Worm (Caenorhabditis elegans) whole organism, L4 larva: ENCODE measurements around the gene F48G7.9.

Experiments used
- F26F4.8 ChIP-seq: fragments of 200-800 bp; sonication (Bioruptor generic); conservative IDR thresholded peaks from 2 replicates; pipeline ENCODE4 v1.3.6; 2022; ENCODE audit warnings: missing genetic modification characterization, missing compliant biosample characterization
- T20F7.1 ChIP-seq: fragments of 200-800 bp; sonication (Bioruptor generic); optimal IDR thresholded peaks from 2 replicates; lab custom pipeline; 2018; ENCODE audit warnings: mild to moderate bottlenecking, missing genetic modification characterization, missing compliant biosample characterization
- Y48G9A.11 ChIP-seq: fragments of 200-800 bp; sonication (Bioruptor generic); IDR thresholded peaks from 2 replicates; pipeline ENCODE4 v1.3.6; 2022; ENCODE audit warnings: missing genetic modification reagents, missing genetic modification characterization, missing compliant biosample characterization
- ceh-28 ChIP-seq: fragments of 150-350 bp; optimal IDR thresholded peaks from 2 replicates; lab custom pipeline; 2014; ENCODE audit warnings: missing biosample characterization, missing genetic modification reagents, missing genetic modification characterization
- ceh-44 ChIP-seq: fragments of 200-800 bp; sonication (Bioruptor generic); IDR thresholded peaks from 2 replicates; pipeline ENCODE4 v1.3.6; 2022; ENCODE audit warnings: missing genetic modification reagents, missing genetic modification characterization, missing compliant biosample characterization
- ces-1 ChIP-seq: fragments of 150-350 bp; sonication (generic microtip); optimal IDR thresholded peaks from 4 replicates; lab custom pipeline; 2014; ENCODE audit warnings: missing biosample characterization, missing genetic modification reagents, missing genetic modification characterization
- cey-2 ChIP-seq: sonication (generic microtip); optimal IDR thresholded peaks from 3 replicates; lab custom pipeline; 2017; ENCODE audit warnings: missing genetic modification characterization, mild to moderate bottlenecking, missing compliant biosample characterization, antibody characterized with exemption, borderline replicate concordance; ENCODE audit not compliant: insufficient read depth
- daf-19 ChIP-seq: fragments of 200-800 bp; sonication (Bioruptor generic); conservative IDR thresholded peaks from 2 replicates; pipeline ENCODE4 v1.3.6; 2022; ENCODE audit warnings: missing genetic modification characterization, missing compliant biosample characterization
- dmd-8 ChIP-seq: fragments of 200-800 bp; sonication (Bioruptor generic); IDR thresholded peaks from 2 replicates; pipeline ENCODE4 v1.3.6; 2022; ENCODE audit warnings: missing genetic modification characterization, missing compliant biosample characterization
- duxl-1 ChIP-seq: sonication (generic microtip); optimal IDR thresholded peaks from 2 replicates; lab custom pipeline; 2016; ENCODE audit warnings: mild to moderate bottlenecking, missing genetic modification characterization, moderate library complexity, missing compliant biosample characterization; ENCODE audit not compliant: poor library complexity
- dve-1 ChIP-seq: sonication (generic microtip); optimal IDR thresholded peaks from 2 replicates; lab custom pipeline; 2017; ENCODE audit warnings: antibody characterized with exemption, mild to moderate bottlenecking, missing genetic modification characterization, missing compliant biosample characterization; ENCODE audit not compliant: insufficient read depth
- egl-43 ChIP-seq: fragments of 200-800 bp; sonication (Bioruptor generic); IDR thresholded peaks from 2 replicates; pipeline ENCODE4 v1.3.6; 2022; ENCODE audit warnings: missing genetic modification reagents, missing genetic modification characterization, missing compliant biosample characterization
- fkh-10 ChIP-seq: fragments of 150-350 bp; optimal IDR thresholded peaks from 2 replicates; lab custom pipeline; 2014; ENCODE audit warnings: missing biosample characterization, missing genetic modification reagents, missing genetic modification characterization
- fos-1 ChIP-seq: fragments of 150-350 bp; optimal IDR thresholded peaks from 2 replicates; lab custom pipeline; 2014; ENCODE audit warnings: missing biosample characterization, missing genetic modification characterization
- hif-1 ChIP-seq, 2 experiments: sonication (generic microtip); optimal IDR thresholded peaks; 2 replicates each; lab custom pipeline; 2016 to 2017; ENCODE audit warnings: missing compliant biosample characterization in 2 of 2, missing genetic modification characterization in 2 of 2, missing genetic modification reagents in 2 of 2, missing genotype in 2 of 2, mild to moderate bottlenecking in 1 of 2
- hlh-11 ChIP-seq: fragments of 200-800 bp; sonication (Bioruptor generic); optimal IDR thresholded peaks from 2 replicates; lab custom pipeline; 2018; ENCODE audit warnings: mild to moderate bottlenecking, missing genetic modification characterization, missing compliant biosample characterization
- hlh-30 ChIP-seq: sonication (generic microtip); optimal IDR thresholded peaks from 2 replicates; lab custom pipeline; 2017; ENCODE audit warnings: antibody characterized with exemption, mild to moderate bottlenecking, missing genetic modification characterization, missing compliant biosample characterization; ENCODE audit not compliant: insufficient read depth
- hmg-1.1 ChIP-seq: fragments of 200-800 bp; sonication (Bioruptor generic); IDR thresholded peaks from 2 replicates; pipeline ENCODE4 v1.3.6; 2022; ENCODE audit warnings: missing genetic modification reagents, missing genetic modification characterization, missing compliant biosample characterization
- lim-7 ChIP-seq: fragments of 200-800 bp; sonication (Bioruptor generic); IDR thresholded peaks from 2 replicates; pipeline ENCODE4 v1.3.6; 2022; ENCODE audit warnings: missing genetic modification characterization, missing compliant biosample characterization
- lin-1 ChIP-seq: fragments of 200-800 bp; sonication (Bioruptor generic); IDR thresholded peaks from 2 replicates; pipeline ENCODE4 v1.3.6; 2022; ENCODE audit warnings: missing genetic modification reagents, missing genetic modification characterization, missing compliant biosample characterization
- lin-13 ChIP-seq: fragments of 150-350 bp; optimal IDR thresholded peaks from 2 replicates; lab custom pipeline; 2014; ENCODE audit warnings: missing biosample characterization, missing genetic modification reagents, missing genetic modification characterization
- lin-15B ChIP-seq: fragments of 150-350 bp; sonication (generic microtip); optimal IDR thresholded peaks from 3 replicates; lab custom pipeline; 2014; ENCODE audit warnings: missing biosample characterization, missing genetic modification characterization
- lin-38 ChIP-seq: fragments of 200-800 bp; sonication (Bioruptor generic); IDR thresholded peaks from 2 replicates; pipeline ENCODE4 v1.3.6; 2022; ENCODE audit warnings: missing genetic modification reagents, missing genetic modification characterization, missing compliant biosample characterization
- lin-39 ChIP-seq: fragments of 150-350 bp; optimal IDR thresholded peaks from 2 replicates; lab custom pipeline; 2014; ENCODE audit warnings: missing biosample characterization, missing genetic modification reagents, missing genetic modification characterization
- madf-5 ChIP-seq, 2 experiments: fragments of 200-800 bp; sonication (Bioruptor generic); IDR thresholded peaks; 2 replicates each; pipeline ENCODE4 v1.3.6; 2022; ENCODE audit warnings: missing compliant biosample characterization in 2 of 2, missing genetic modification characterization in 2 of 2
- mes-2 ChIP-seq: sonication (generic microtip); optimal IDR thresholded peaks from 2 replicates; lab custom pipeline; 2016; ENCODE audit warnings: missing genotype, mild to moderate bottlenecking, missing genetic modification characterization, missing compliant biosample characterization; ENCODE audit not compliant: poor library complexity, severe bottlenecking
- nhr-10 ChIP-seq: fragments of 150-350 bp; optimal IDR thresholded peaks from 2 replicates; lab custom pipeline; 2014; ENCODE audit warnings: missing biosample characterization, missing genetic modification characterization
- nhr-102 ChIP-seq: sonication (generic microtip); optimal IDR thresholded peaks from 2 replicates; lab custom pipeline; 2016; ENCODE audit warnings: mild to moderate bottlenecking, missing genetic modification characterization, moderate library complexity, missing compliant biosample characterization
- nhr-237 ChIP-seq: sonication (generic microtip); optimal IDR thresholded peaks from 2 replicates; lab custom pipeline; 2017; ENCODE audit warnings: missing biosample characterization, missing genetic modification characterization
- nhr-28 ChIP-seq: fragments of 150-350 bp; optimal IDR thresholded peaks from 2 replicates; lab custom pipeline; 2014; ENCODE audit warnings: missing biosample characterization, missing genetic modification characterization
- nhr-6 ChIP-seq: fragments of 150-350 bp; optimal IDR thresholded peaks from 2 replicates; lab custom pipeline; 2014; ENCODE audit warnings: missing biosample characterization, missing genetic modification characterization
- nhr-77 ChIP-seq: fragments of 150-350 bp; optimal IDR thresholded peaks from 2 replicates; lab custom pipeline; 2014; ENCODE audit warnings: missing biosample characterization, missing genetic modification characterization
- php-3 ChIP-seq: fragments of 200-800 bp; sonication (Bioruptor generic); IDR thresholded peaks from 2 replicates; pipeline ENCODE4 v1.3.6; 2022; ENCODE audit warnings: missing genetic modification reagents, missing genetic modification characterization, missing compliant biosample characterization
- pqm-1 ChIP-seq: sonication (generic microtip); optimal IDR thresholded peaks from 2 replicates; lab custom pipeline; 2017; ENCODE audit warnings: missing biosample characterization, missing genetic modification characterization
- sdz-12 ChIP-seq: fragments of 200-800 bp; sonication (Bioruptor generic); optimal IDR thresholded peaks from 2 replicates; lab custom pipeline; 2018; ENCODE audit warnings: mild to moderate bottlenecking, missing genetic modification characterization, missing compliant biosample characterization
- snpc-4 ChIP-seq: fragments of 150-350 bp; optimal IDR thresholded peaks from 2 replicates; lab custom pipeline; 2014; ENCODE audit warnings: missing biosample characterization, missing genetic modification characterization
- spr-1 ChIP-seq: sonication (generic microtip); optimal IDR thresholded peaks from 2 replicates; lab custom pipeline; 2016; ENCODE audit warnings: mild to moderate bottlenecking, missing genetic modification characterization, missing compliant biosample characterization
- unc-130 ChIP-seq: sonication (generic microtip); optimal IDR thresholded peaks from 2 replicates; lab custom pipeline; 2016; ENCODE audit warnings: missing genetic modification reagents, missing genetic modification characterization, missing compliant biosample characterization
- zip-11 ChIP-seq: fragments of 200-800 bp; sonication (Bioruptor generic); IDR thresholded peaks from 2 replicates; pipeline ENCODE4 v1.3.6; 2022; ENCODE audit warnings: missing genetic modification characterization, missing compliant biosample characterization
- ztf-11 ChIP-seq: fragments of 150-350 bp; optimal IDR thresholded peaks from 2 replicates; lab custom pipeline; 2014; ENCODE audit warnings: missing biosample characterization, missing genetic modification characterization
- ztf-7 ChIP-seq: fragments of 150-350 bp; optimal IDR thresholded peaks from 2 replicates; lab custom pipeline; 2014; ENCODE audit warnings: missing biosample characterization, missing genetic modification characterization

Gene F48G7.9

ce11 chrV:660210-660609 is 31.8 kb upstream of the F48G7.9 start, which contains the start of gene F31F4.17:
Gene F31F4.17, minus strand, starts transcription at chrV:660310.
- TF ChIP-seq ces-1 (GFP tag; lab: Kevin White, UChicago) (no peak), zip-11 (GFP tag; lab: Robert Waterston, UW) (no peak), sdz-12 (no peak), nhr-10 (tag; lab: Kevin White, UChicago) (no peak), ztf-11 (tag; lab: Kevin White, UChicago) (no peak), ceh-28 (tag; lab: Kevin White, UChicago) (no peak), dve-1 (tag; lab: Kevin White, UChicago) (no peak), lin-38 (GFP tag; lab: Robert Waterston, UW) (no peak), ceh-44 (GFP tag; lab: Robert Waterston, UW) (no peak), hlh-11 (tag; lab: Kevin White, UChicago) (no peak), daf-19 (GFP tag; lab: Robert Waterston, UW) (no peak), fos-1 (tag; lab: Kevin White, UChicago) (no peak), pqm-1 (no peak), madf-5 (GFP tag; IDR thresholded peaks at IDR 0.05; lab: Robert Waterston, UW) (no peak)
- TF ChIP-seq, all 104 proteins: peak for 0

- peak; percentile 59; the same call in 1 of the 2 replicates for TF ChIP-seq lim-7 (GFP tag; lab: Robert Waterston, UW)
- TF ChIP-seq, all 104 proteins: peak for 1; not testable (repeated sequence) for 103
Measured at ce11 chrV:658140-658539, 29.7 kb upstream of the F48G7.9 start.

DNA sequence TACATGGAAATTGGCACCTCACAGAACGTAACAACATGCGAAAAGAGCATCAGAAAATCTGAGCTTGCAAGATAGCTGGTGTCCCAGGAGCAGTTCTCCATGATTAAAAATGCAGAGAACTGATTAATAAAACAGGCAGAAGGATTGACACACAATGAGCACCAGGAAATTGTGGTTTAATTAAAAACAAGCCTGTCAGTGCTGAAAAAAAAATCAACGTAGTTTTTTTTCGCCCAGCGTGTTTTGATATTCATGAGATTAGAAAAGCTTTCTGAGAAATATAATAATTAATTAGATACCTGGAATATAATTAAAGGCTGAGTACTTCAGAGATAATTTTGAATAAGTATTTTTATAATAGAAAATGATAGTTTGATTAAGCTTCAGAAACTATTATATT is 29.3 kb upstream of the F48G7.9 start, which contains the start of gene srh-246:
TSS of gene srh-246 (minus strand) at position 101 of the 400 bp plus-strand sequence.
- TF ChIP-seq unc-130 (GFP tag; lab: Kevin White, UChicago), result no peak
- no peak for TF ChIP-seq ceh-28 (tag; lab: Kevin White, UChicago)
- TF ChIP-seq nhr-28 (tag; lab: Kevin White, UChicago), result no peak
- no peak for TF ChIP-seq nhr-237 (tag; lab: Kevin White, UChicago)
- no peak for TF ChIP-seq T20F7.1 (GFP tag; lab: Kevin White, UChicago)
- no peak for TF ChIP-seq hlh-30 (tag; lab: Kevin White, UChicago)
- no peak for TF ChIP-seq egl-43 (GFP tag; lab: Robert Waterston, UW)
- TF ChIP-seq lin-1 (GFP tag; lab: Robert Waterston, UW), result no peak
- TF ChIP-seq snpc-4 (tag; lab: Kevin White, UChicago), result no peak
- TF ChIP-seq daf-19 (GFP tag; lab: Robert Waterston, UW), result no peak
- no peak for TF ChIP-seq duxl-1 (tag; lab: Kevin White, UChicago)
- TF ChIP-seq spr-1 (tag; lab: Kevin White, UChicago), result no peak
- no peak for TF ChIP-seq ztf-7
- no peak for TF ChIP-seq hmg-1.1

ce11 chrV:655823-656222 is 27.4 kb upstream of the F48G7.9 start, which contains the start of gene srh-245:
Gene srh-245, minus strand, starts transcription at chrV:655923.
- TF ChIP-seq pqm-1 (no peak), hif-1 (tag; optimal IDR thresholded peaks at IDR 0.05; lab: Kevin White, UChicago) (no peak), cey-2 (tag; lab: Kevin White, UChicago) (no peak), ztf-11 (tag; lab: Kevin White, UChicago) (no peak), Y48G9A.11 (GFP tag; lab: Robert Waterston, UW) (no peak), nhr-77 (tag; lab: Kevin White, UChicago) (no peak), nhr-6 (tag; lab: Kevin White, UChicago) (no peak), F26F4.8 (no peak), php-3 (GFP tag; lab: Robert Waterston, UW) (no peak), lin-13 (no peak), fkh-10 (GFP tag; lab: Kevin White, UChicago) (no peak), nhr-102 (tag; lab: Kevin White, UChicago) (no peak), lin-15B (tag; lab: Kevin White, UChicago) (no peak), dmd-8 (no peak), mes-2 (no peak), lin-39 (tag; lab: Kevin White, UChicago) (no peak), hlh-11 (tag; lab: Kevin White, UChicago) (no peak)
